Fruit fly (Drosophila melanogaster) whole organism, prepupa: ENCODE measurements around the gene Bre1.

Source experiments
- Blimp-1 ChIP-seq: fragments of 200-800 bp; sonication (Bioruptor generic); optimal IDR thresholded peaks from 3 replicates; lab custom pipeline; 2017; ENCODE audit warnings: missing biosample characterization, missing genetic modification characterization, mild to moderate bottlenecking, moderate library complexity, missing genetic modification reagents
- CG10631 ChIP-seq: fragments of 200-800 bp; sonication (Bioruptor generic); optimal IDR thresholded peaks from 2 replicates; lab custom pipeline; 2016; ENCODE audit warnings: missing biosample characterization, missing genetic modification characterization
- CG10669 ChIP-seq: fragments of 200-800 bp; sonication (Bioruptor generic); optimal IDR thresholded peaks from 3 replicates; lab custom pipeline; 2018; ENCODE audit warnings: missing biosample characterization, mild to moderate bottlenecking, missing genetic modification characterization, moderate library complexity
- CG11762 ChIP-seq: fragments of 200-800 bp; sonication (Bioruptor generic); optimal IDR thresholded peaks from 3 replicates; lab custom pipeline; 2016; ENCODE audit warnings: missing biosample characterization, missing genetic modification characterization; ENCODE audit not compliant: insufficient read depth
- CG11902 ChIP-seq: fragments of 200-800 bp; sonication (Bioruptor generic); optimal IDR thresholded peaks from 3 replicates; lab custom pipeline; 2016; ENCODE audit warnings: missing biosample characterization, missing genetic modification characterization
- CG1621 ChIP-seq: fragments of 200-800 bp; sonication (Bioruptor generic); optimal IDR thresholded peaks from 3 replicates; lab custom pipeline; 2018; ENCODE audit warnings: missing biosample characterization, mild to moderate bottlenecking, missing genetic modification characterization
- CG16779 ChIP-seq: fragments of 200-800 bp; sonication (Bioruptor generic); optimal IDR thresholded peaks from 3 replicates; lab custom pipeline; 2017; ENCODE audit warnings: missing biosample characterization, mild to moderate bottlenecking, missing genetic modification characterization
- CG3032 ChIP-seq: fragments of 200-800 bp; optimal IDR thresholded peaks from 2 replicates; lab custom pipeline; 2019; ENCODE audit warnings: missing biosample characterization, mild to moderate bottlenecking, missing genetic modification characterization, moderate library complexity
- CG31627 ChIP-seq: fragments of 200-800 bp; sonication (Bioruptor generic); optimal IDR thresholded peaks from 3 replicates; lab custom pipeline; 2016; ENCODE audit warnings: missing biosample characterization, missing genetic modification characterization
- CG32006 ChIP-seq: fragments of 200-800 bp; sonication (Bioruptor generic); optimal IDR thresholded peaks from 3 replicates; lab custom pipeline; 2017; ENCODE audit warnings: missing biosample characterization, mild to moderate bottlenecking, missing genetic modification characterization
- CG34406 ChIP-seq: fragments of 200-800 bp; sonication (Bioruptor generic); optimal IDR thresholded peaks from 3 replicates; lab custom pipeline; 2016; ENCODE audit warnings: missing biosample characterization, missing genetic modification characterization
- CG3919 ChIP-seq: fragments of 200-800 bp; sonication (Bioruptor generic); optimal IDR thresholded peaks from 3 replicates; lab custom pipeline; 2016; ENCODE audit warnings: missing biosample characterization, missing genetic modification characterization
- CG4318 ChIP-seq: fragments of 200-800 bp; sonication (Bioruptor generic); optimal IDR thresholded peaks from 3 replicates; lab custom pipeline; 2017; ENCODE audit warnings: missing biosample characterization, mild to moderate bottlenecking, missing genetic modification characterization
- CG6163 ChIP-seq: fragments of 200-800 bp; sonication (Bioruptor generic); IDR thresholded peaks from 3 replicates; pipeline ENCODE4 v1.3.6; 2022; ENCODE audit warnings: missing biosample characterization, missing genetic modification characterization
- CG6276 ChIP-seq: fragments of 200-800 bp; sonication (Bioruptor generic); optimal IDR thresholded peaks from 2 replicates; lab custom pipeline; 2017; ENCODE audit warnings: missing biosample characterization, mild to moderate bottlenecking, missing genetic modification characterization
- CG6792 ChIP-seq: fragments of 200-800 bp; sonication (Bioruptor generic); optimal IDR thresholded peaks from 3 replicates; lab custom pipeline; 2016; ENCODE audit warnings: missing biosample characterization, missing genetic modification characterization
- CG6808 ChIP-seq: fragments of 200-800 bp; sonication (Bioruptor generic); optimal IDR thresholded peaks from 3 replicates; lab custom pipeline; 2017; ENCODE audit warnings: missing biosample characterization, missing genetic modification characterization, mild to moderate bottlenecking, moderate library complexity, missing genetic modification reagents
- CG6854 ChIP-seq: fragments of 200-800 bp; sonication (Bioruptor generic); optimal IDR thresholded peaks from 2 replicates; lab custom pipeline; 2017; ENCODE audit warnings: missing biosample characterization, mild to moderate bottlenecking, missing genetic modification characterization
- CG7368 ChIP-seq: fragments of 200-800 bp; sonication (Bioruptor generic); optimal IDR thresholded peaks from 3 replicates; lab custom pipeline; 2016; ENCODE audit warnings: missing biosample characterization, missing genetic modification characterization
- CG8319 ChIP-seq: fragments of 200-800 bp; sonication (Bioruptor generic); optimal IDR thresholded peaks from 3 replicates; lab custom pipeline; 2016; ENCODE audit warnings: missing biosample characterization, missing genetic modification characterization
- CG9139 ChIP-seq: fragments of 200-800 bp; sonication (Bioruptor generic); optimal IDR thresholded peaks from 3 replicates; lab custom pipeline; 2017; ENCODE audit warnings: missing biosample characterization, mild to moderate bottlenecking, missing genetic modification characterization
- Eip78C ChIP-seq: fragments of 200-800 bp; sonication (Bioruptor generic); peaks from one replicate; lab custom pipeline; 2016; ENCODE audit warnings: missing biosample characterization, missing genetic modification characterization
- Ets21C ChIP-seq: fragments of 200-800 bp; sonication (Bioruptor generic); optimal IDR thresholded peaks from 3 replicates; lab custom pipeline; 2016; ENCODE audit warnings: missing biosample characterization, missing genetic modification characterization
- Ets96B ChIP-seq: fragments of 200-800 bp; optimal IDR thresholded peaks from 2 replicates; lab custom pipeline; 2019; ENCODE audit warnings: missing biosample characterization, mild to moderate bottlenecking, missing genetic modification characterization, moderate library complexity
- Gug ChIP-seq: fragments of 200-800 bp; sonication (Bioruptor generic); IDR thresholded peaks from 2 replicates; pipeline ENCODE4 v1.3.6; 2022; ENCODE audit warnings: missing biosample characterization, missing genetic modification characterization
- Hr38 ChIP-seq: sonication (Bioruptor generic); optimal IDR thresholded peaks from 2 replicates; lab custom pipeline; 2016; ENCODE audit warnings: missing biosample characterization, missing genetic modification characterization
- Hr39 ChIP-seq: fragments of 200-800 bp; sonication (Bioruptor generic); optimal IDR thresholded peaks from 2 replicates; lab custom pipeline; 2016; ENCODE audit warnings: missing biosample characterization, missing genetic modification characterization
- Hr4 ChIP-seq: fragments of 200-800 bp; sonication (Bioruptor generic); optimal IDR thresholded peaks from 3 replicates; lab custom pipeline; 2016; ENCODE audit warnings: missing biosample characterization, missing genetic modification characterization
- Lpt ChIP-seq: fragments of 200-800 bp; sonication (Bioruptor generic); optimal IDR thresholded peaks from 3 replicates; lab custom pipeline; 2016; ENCODE audit warnings: missing biosample characterization, missing genetic modification characterization
- OdsH ChIP-seq: fragments of 200-800 bp; sonication (Bioruptor generic); optimal IDR thresholded peaks from 3 replicates; lab custom pipeline; 2016; ENCODE audit warnings: missing biosample characterization, missing genetic modification characterization
- Smox ChIP-seq: fragments of 200-800 bp; sonication (Bioruptor generic); optimal IDR thresholded peaks from 3 replicates; lab custom pipeline; 2016; ENCODE audit warnings: missing biosample characterization, missing genetic modification characterization
- Sox102F ChIP-seq: fragments of 200-800 bp; sonication (Bioruptor generic); optimal IDR thresholded peaks from 2 replicates; lab custom pipeline; 2016; ENCODE audit warnings: missing biosample characterization, mild to moderate bottlenecking, missing genetic modification characterization
- Sox15 ChIP-seq: fragments of 200-800 bp; sonication (Bioruptor generic); optimal IDR thresholded peaks from 3 replicates; lab custom pipeline; 2016; ENCODE audit warnings: missing biosample characterization, missing genetic modification characterization
- achi ChIP-seq: fragments of 200-800 bp; sonication (Bioruptor generic); optimal IDR thresholded peaks from 3 replicates; lab custom pipeline; 2016; ENCODE audit warnings: missing biosample characterization, missing genetic modification characterization
- dac ChIP-seq: fragments of 200-800 bp; sonication (Bioruptor generic); optimal IDR thresholded peaks from 2 replicates; lab custom pipeline; 2017; ENCODE audit warnings: missing biosample characterization, mild to moderate bottlenecking, missing genetic modification characterization
- dsx ChIP-seq: fragments of 200-800 bp; optimal IDR thresholded peaks from 3 replicates; lab custom pipeline; 2019; ENCODE audit warnings: missing biosample characterization, mild to moderate bottlenecking, missing genetic modification characterization, moderate library complexity; ENCODE audit not compliant: poor library complexity, severe bottlenecking
- fd85E ChIP-seq: fragments of 200-800 bp; sonication (Bioruptor generic); optimal IDR thresholded peaks from 3 replicates; lab custom pipeline; 2016; ENCODE audit warnings: missing biosample characterization, missing genetic modification characterization
- lz ChIP-seq: fragments of 200-800 bp; sonication (Bioruptor generic); optimal IDR thresholded peaks from 3 replicates; lab custom pipeline; 2016; ENCODE audit warnings: missing biosample characterization, missing genetic modification characterization
- pdm3 ChIP-seq: fragments of 200-800 bp; sonication (Bioruptor generic); optimal IDR thresholded peaks from 3 replicates; lab custom pipeline; 2016; ENCODE audit warnings: missing biosample characterization, missing genetic modification characterization
- salr ChIP-seq, 2 experiments: fragments of 200-800 bp; sonication (Bioruptor generic); optimal IDR thresholded peaks; 3 replicates each; lab custom pipeline; 2016 to 2018; ENCODE audit warnings: missing biosample characterization in 2 of 2, missing genetic modification characterization in 2 of 2, mild to moderate bottlenecking in 1 of 2
- spab ChIP-seq: fragments of 200-800 bp; sonication (Bioruptor generic); optimal IDR thresholded peaks from 2 replicates; lab custom pipeline; 2017; ENCODE audit warnings: missing biosample characterization, mild to moderate bottlenecking, missing genetic modification characterization, missing genetic modification reagents
- ss ChIP-seq, 2 experiments: fragments of 200-800 bp; sonication (Bioruptor generic); optimal IDR thresholded peaks; 2 replicates in 1 of 2; 3 replicates in 1 of 2; lab custom pipeline; 2017 to 2018; ENCODE audit warnings: mild to moderate bottlenecking in 2 of 2, missing biosample characterization in 2 of 2, missing genetic modification characterization in 2 of 2, moderate library complexity in 1 of 2
- topi ChIP-seq: fragments of 200-800 bp; sonication (Bioruptor generic); optimal IDR thresholded peaks from 3 replicates; lab custom pipeline; 2016; ENCODE audit warnings: missing biosample characterization, missing genetic modification characterization

The Bre1 gene

DNA sequence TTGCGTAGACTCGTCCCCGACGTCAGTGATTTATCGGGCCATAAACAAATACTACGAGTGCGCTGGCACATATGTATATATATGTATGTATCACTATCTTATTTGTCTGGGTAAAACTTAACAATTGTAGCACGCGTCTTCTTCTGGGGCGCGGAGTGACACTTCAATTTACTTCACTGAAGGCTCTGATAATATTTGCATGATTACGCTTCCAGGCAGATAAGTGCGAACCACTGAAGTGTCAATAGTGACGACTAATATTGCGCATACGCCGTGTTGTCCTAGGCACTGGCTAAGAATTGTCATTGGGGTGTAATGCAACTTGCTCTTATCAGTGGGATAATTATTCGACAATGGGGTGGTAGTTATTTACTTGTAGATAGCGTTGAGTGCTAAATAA lies 27.5 kb upstream of the Bre1 start (continued):
- TF ChIP-seq Lpt (GFP tag; lab: Kevin White, UChicago), result no peak
- no peak for TF ChIP-seq Sox15 (GFP tag; lab: Kevin White, UChicago)
- no peak for TF ChIP-seq OdsH (GFP tag; lab: Kevin White, UChicago)
- TF ChIP-seq Sox102F (GFP tag; lab: Kevin White, UChicago), result no peak
- TF ChIP-seq CG10631 (GFP tag; lab: Kevin White, UChicago), result no peak
- peak; percentile 30 for TF ChIP-seq CG3919 (GFP tag; lab: Kevin White, UChicago)
- peak; percentile 39 for TF ChIP-seq spab (GFP tag; lab: Kevin White, UChicago)
- TF ChIP-seq CG31627 (GFP tag; lab: Kevin White, UChicago), result no peak
- TF ChIP-seq CG6854 (GFP tag; lab: Kevin White, UChicago), result peak; percentile 7
- TF ChIP-seq CG6792 (GFP tag; lab: Kevin White, UChicago), result peak; percentile 8
- no peak for TF ChIP-seq Smox (GFP tag; lab: Kevin White, UChicago)
- no peak for TF ChIP-seq Ets21C (GFP tag; lab: Kevin White, UChicago)
- TF ChIP-seq Hr38, result no peak
- TF ChIP-seq dsx (GFP tag; lab: Kevin White, UChicago), result no peak
- TF ChIP-seq CG1621 (tag; lab: Kevin White, UChicago), result peak; percentile 36
- no peak for TF ChIP-seq pdm3 (GFP tag; lab: Kevin White, UChicago)
- TF ChIP-seq salr (GFP tag; optimal IDR thresholded peaks at IDR 0.05; lab: Kevin White, UChicago), result peak in 1 of 2 experiments; percentile 16
- peak; percentile 3 for TF ChIP-seq CG11762
- no peak for TF ChIP-seq CG4318
- no peak; the same call in 2 of the 3 replicates for TF ChIP-seq CG6163
- TF ChIP-seq fd85E (GFP tag; lab: Kevin White, UChicago), result no peak
- TF ChIP-seq Blimp-1 (GFP tag; lab: Kevin White, UChicago), result no peak
- TF ChIP-seq CG7368 (GFP tag; lab: Kevin White, UChicago), result peak; percentile 38
- peak; percentile 4 for TF ChIP-seq topi (GFP tag; lab: Kevin White, UChicago)
- TF ChIP-seq CG8319 (GFP tag; lab: Kevin White, UChicago), result no peak
- no peak for TF ChIP-seq CG32006 (GFP tag; lab: Kevin White, UChicago)
- no peak for TF ChIP-seq CG11902 (GFP tag; lab: Kevin White, UChicago)
- no peak for TF ChIP-seq dac (GFP tag; lab: Kevin White, UChicago)
- TF ChIP-seq CG6808, result peak; percentile 37
- peak; percentile 29 for TF ChIP-seq CG9139 (GFP tag; lab: Kevin White, UChicago)

DNA sequence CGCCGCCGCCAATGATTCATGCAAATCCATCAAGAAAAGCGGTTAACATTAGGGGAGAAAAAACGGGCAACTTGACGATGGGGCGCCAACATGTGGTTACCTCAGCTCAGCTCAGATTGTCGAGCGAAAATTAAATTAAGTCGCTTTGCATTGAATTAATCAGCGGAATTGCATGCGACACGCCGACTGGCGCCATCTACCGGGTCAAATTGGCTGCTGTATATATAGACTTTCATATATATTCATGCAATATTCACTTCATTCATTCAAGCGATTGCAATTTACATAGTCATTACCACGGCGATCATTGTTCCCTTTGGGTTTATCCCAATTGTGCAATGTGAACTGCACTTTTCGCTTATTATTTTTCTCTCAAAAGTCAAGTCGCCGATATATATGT lies 26.8 kb upstream of the Bre1 start:
- no peak for TF ChIP-seq topi (GFP tag; lab: Kevin White, UChicago)
- no peak for TF ChIP-seq ss (GFP tag; optimal IDR thresholded peaks at IDR 0.05; lab: Kevin White, UChicago)
- no peak for TF ChIP-seq CG3032 (tag; lab: Kevin White, UChicago)
- TF ChIP-seq CG10669 (GFP tag; lab: Kevin White, UChicago), result no peak
- TF ChIP-seq dsx (GFP tag; lab: Kevin White, UChicago), result no peak

dm6 chr3L:5820039-5820438 lies 26.0 kb upstream of the Bre1 start:
- TF ChIP-seq CG10631 (GFP tag; lab: Kevin White, UChicago), result no peak
- peak; percentile 22 for TF ChIP-seq CG3919 (GFP tag; lab: Kevin White, UChicago)
- no peak for TF ChIP-seq Hr4 (GFP tag; lab: Kevin White, UChicago)
- TF ChIP-seq Smox (GFP tag; lab: Kevin White, UChicago), result peak; percentile 29
- TF ChIP-seq dsx (GFP tag; lab: Kevin White, UChicago), result no peak
- TF ChIP-seq fd85E (GFP tag; lab: Kevin White, UChicago), result no peak
- peak; percentile 32 for TF ChIP-seq lz
- TF ChIP-seq CG7368 (GFP tag; lab: Kevin White, UChicago), result no peak
- no peak for TF ChIP-seq Gug (GFP tag; lab: Robert Waterston, UW)
- TF ChIP-seq CG16779 (tag; lab: Kevin White, UChicago), result no peak
- TF ChIP-seq Blimp-1 (GFP tag; lab: Kevin White, UChicago), result no peak
- TF ChIP-seq CG6276 (GFP tag; lab: Kevin White, UChicago), result no peak
- peak; percentile 31 for TF ChIP-seq Sox102F (GFP tag; lab: Kevin White, UChicago)
- no peak for TF ChIP-seq CG6808
- TF ChIP-seq CG6163, result no peak
- peak; percentile 31 for TF ChIP-seq achi
- no peak for TF ChIP-seq CG6854 (GFP tag; lab: Kevin White, UChicago)
- TF ChIP-seq CG34406 (GFP tag; lab: Kevin White, UChicago), result no peak
- TF ChIP-seq salr (GFP tag; optimal IDR thresholded peaks at IDR 0.05; lab: Kevin White, UChicago), result no peak
- TF ChIP-seq pdm3 (GFP tag; lab: Kevin White, UChicago), result peak; percentile 10
- TF ChIP-seq Hr38, result no peak
- no peak for TF ChIP-seq CG3032 (tag; lab: Kevin White, UChicago)
- TF ChIP-seq Ets96B, result no peak
- no peak for TF ChIP-seq Sox15 (GFP tag; lab: Kevin White, UChicago)
- no peak for TF ChIP-seq CG10669 (GFP tag; lab: Kevin White, UChicago)
- no peak for TF ChIP-seq Lpt (GFP tag; lab: Kevin White, UChicago)
- TF ChIP-seq Hr39 (GFP tag; lab: Kevin White, UChicago), result peak; percentile 60
- TF ChIP-seq CG6792 (GFP tag; lab: Kevin White, UChicago), result peak; percentile 16
- no peak for TF ChIP-seq Ets21C (GFP tag; lab: Kevin White, UChicago)
- no peak for TF ChIP-seq CG11762
- TF ChIP-seq OdsH (GFP tag; lab: Kevin White, UChicago), result peak; percentile 23
- peak; percentile 46 for TF ChIP-seq Eip78C (GFP tag; lab: Kevin White, UChicago)
